Worm (Caenorhabditis elegans): ENCODE results near the gene C56C10.7.
A peak's percentile ranks its signal among the peaks of the same experiment; 100 is the strongest.

The C56C10.7 gene

DNA sequence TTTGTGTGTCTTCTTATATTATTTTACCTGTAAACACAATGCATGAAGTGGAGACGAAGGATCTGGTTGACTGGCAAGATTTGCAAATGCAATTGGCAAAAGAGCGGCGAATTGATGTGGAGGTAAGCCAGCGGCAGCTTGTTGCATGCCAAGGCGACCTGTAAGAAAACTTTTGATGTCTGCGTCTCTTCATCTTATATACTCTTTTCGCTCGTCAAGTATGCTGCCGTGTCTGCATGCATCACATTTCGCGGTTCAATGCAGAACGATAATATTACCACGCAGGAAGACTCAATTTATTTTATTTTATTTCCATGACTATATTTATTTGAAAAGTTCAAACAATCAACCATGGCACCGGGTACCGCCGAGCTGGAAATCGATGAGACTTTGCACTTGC lies 13.6 kb upstream of the C56C10.7 start, which contains the start of gene vps-33.2:
Gene vps-33.2 (plus strand): TSS at position 244 of the 400 bp plus-strand sequence.
- TF ChIP-seq lin-13 (tag; optimal IDR thresholded peaks at IDR 0.05) (peak; percentile 6), hlh-1 (tag; optimal IDR thresholded peaks at IDR 0.05) (no peak), bed-3 (GFP tag; optimal IDR thresholded peaks at IDR 0.05) (no peak), cnd-1 (tag; optimal IDR thresholded peaks at IDR 0.05) (peak; percentile 29), pha-4 (tag; optimal IDR thresholded peaks at IDR 0.05) (peak; percentile 42), ceh-39 (tag; optimal IDR thresholded peaks at IDR 0.05) (peak; percentile 19), ham-2 (GFP tag; optimal IDR thresholded peaks at IDR 0.05) (peak; percentile 79)

DNA sequence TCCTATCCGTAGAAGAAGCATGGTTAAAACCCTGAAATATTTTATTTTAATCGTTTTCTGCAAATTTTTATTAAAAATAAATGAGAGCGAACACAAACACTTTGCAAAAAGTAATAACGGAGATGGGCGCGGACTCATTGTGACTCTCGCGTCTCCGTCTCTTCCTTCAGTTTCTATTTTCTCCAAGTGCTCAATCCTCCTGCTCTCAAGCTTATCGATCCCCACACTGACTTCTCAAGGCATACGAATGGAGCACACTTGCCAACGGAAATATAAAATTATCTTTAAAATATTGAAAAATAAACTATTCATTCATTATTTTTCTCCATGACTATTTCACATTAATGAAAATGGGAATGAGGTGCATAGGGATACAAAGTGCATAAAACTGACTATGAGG lies 10.7 kb upstream of the C56C10.7 start, which contains the start of gene dnj-8:
Gene dnj-8 (minus strand): TSS at position 31 of the 400 bp plus-strand sequence.
- no peak for TF ChIP-seq unc-120 (tag; optimal IDR thresholded peaks at IDR 0.05; ENCODE audit: poor library complexity, severe bottlenecking)
- TF ChIP-seq mls-2 (tag; optimal IDR thresholded peaks at IDR 0.05) = no peak
- TF ChIP-seq sptf-1 (tag; optimal IDR thresholded peaks at IDR 0.05) = no peak
- TF ChIP-seq unc-62 (GFP tag; optimal IDR thresholded peaks at IDR 0.05) = no peak
- no peak for TF ChIP-seq ceh-83 (GFP tag; optimal IDR thresholded peaks at IDR 0.05)
- no peak for TF ChIP-seq lsy-2 (tag; optimal IDR thresholded peaks at IDR 0.05)
- no peak for TF ChIP-seq lin-32 (GFP tag; optimal IDR thresholded peaks at IDR 0.05)
- TF ChIP-seq sem-2 (GFP tag; optimal IDR thresholded peaks at IDR 0.05) = no peak
- no peak for TF ChIP-seq ztf-11 (tag; optimal IDR thresholded peaks at IDR 0.05)
- TF ChIP-seq nhr-76 (tag; optimal IDR thresholded peaks at IDR 0.05) = no peak
- no peak for TF ChIP-seq nhr-237 (tag; optimal IDR thresholded peaks at IDR 0.05)
- no peak for TF ChIP-seq pha-4 (tag; optimal IDR thresholded peaks at IDR 0.05)
- TF ChIP-seq ceh-39 (tag; optimal IDR thresholded peaks at IDR 0.05) = no peak
- TF ChIP-seq blmp-1 (tag; optimal IDR thresholded peaks at IDR 0.05) = no peak
- TF ChIP-seq zip-8 (tag; optimal IDR thresholded peaks at IDR 0.05) = no peak
- no peak for TF ChIP-seq ces-1 (GFP tag; optimal IDR thresholded peaks at IDR 0.05)
- no peak for TF ChIP-seq nhr-28 (tag; optimal IDR thresholded peaks at IDR 0.05)
- TF ChIP-seq ham-2 (GFP tag; optimal IDR thresholded peaks at IDR 0.05) = no peak
- no peak for TF ChIP-seq drap-1 (GFP tag; optimal IDR thresholded peaks at IDR 0.05)

DNA sequence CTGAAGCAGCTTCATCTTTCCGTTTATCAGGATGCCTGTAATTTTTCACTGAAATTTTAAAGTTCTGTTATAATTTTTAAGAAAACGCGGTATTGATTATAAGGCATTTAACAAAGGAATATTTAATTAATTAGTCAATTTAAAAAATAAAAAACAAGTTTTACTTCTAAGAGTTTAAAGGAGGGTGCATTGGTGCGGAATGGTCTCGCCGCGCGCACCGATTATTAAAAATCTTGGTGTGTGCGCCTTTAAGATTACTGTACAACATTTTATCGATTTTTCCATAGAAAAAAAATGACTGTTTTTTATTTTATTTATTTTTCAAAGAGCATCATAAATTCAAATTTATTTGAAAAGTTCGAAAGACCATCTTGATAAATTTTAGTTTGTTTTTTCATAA lies 10.1 kb upstream of the C56C10.7 start:
- TF ChIP-seq nhr-12 (tag; optimal IDR thresholded peaks at IDR 0.05) (no peak), nhr-28 (tag; optimal IDR thresholded peaks at IDR 0.05) (no peak), elt-3 (tag; optimal IDR thresholded peaks at IDR 0.05) (no peak), ceh-43 (GFP tag; optimal IDR thresholded peaks at IDR 0.05) (no peak), bed-3 (GFP tag; optimal IDR thresholded peaks at IDR 0.05) (no peak), unc-62 (GFP tag; optimal IDR thresholded peaks at IDR 0.05) (no peak), flh-1 (GFP tag; optimal IDR thresholded peaks at IDR 0.05) (no peak), ces-1 (GFP tag; optimal IDR thresholded peaks at IDR 0.05) (no peak), hlh-1 (tag; optimal IDR thresholded peaks at IDR 0.05) (no peak), unc-39 (tag; optimal IDR thresholded peaks at IDR 0.05) (no peak), drap-1 (GFP tag; optimal IDR thresholded peaks at IDR 0.05) (no peak), M03D4.4 (tag; optimal IDR thresholded peaks at IDR 0.05) (no peak), ham-2 (GFP tag; optimal IDR thresholded peaks at IDR 0.05) (no peak), blmp-1 (tag; optimal IDR thresholded peaks at IDR 0.05) (no peak)

- TF ChIP-seq lsy-2 (tag; optimal IDR thresholded peaks at IDR 0.05) (no peak), elt-3 (tag; optimal IDR thresholded peaks at IDR 0.05) (no peak), unc-39 (tag; optimal IDR thresholded peaks at IDR 0.05) (no peak), nhr-76 (tag; optimal IDR thresholded peaks at IDR 0.05) (no peak), hlh-1 (tag; optimal IDR thresholded peaks at IDR 0.05) (no peak), mep-1 (tag; optimal IDR thresholded peaks at IDR 0.05) (no peak), M03D4.4 (tag; optimal IDR thresholded peaks at IDR 0.05) (no peak), unc-62 (GFP tag; optimal IDR thresholded peaks at IDR 0.05) (no peak), nhr-28 (tag; optimal IDR thresholded peaks at IDR 0.05) (no peak), lin-13 (tag; optimal IDR thresholded peaks at IDR 0.05) (no peak), mls-2 (tag; optimal IDR thresholded peaks at IDR 0.05) (no peak), ham-2 (GFP tag; optimal IDR thresholded peaks at IDR 0.05) (no peak), mab-5 (tag; optimal IDR thresholded peaks at IDR 0.05) (no peak), nhr-237 (tag; optimal IDR thresholded peaks at IDR 0.05) (no peak), nhr-12 (tag; optimal IDR thresholded peaks at IDR 0.05) (no peak), unc-120 (tag; optimal IDR thresholded peaks at IDR 0.05; ENCODE audit: poor library complexity, severe bottlenecking) (no peak), elt-1 (tag; optimal IDR thresholded peaks at IDR 0.05; ENCODE audit: borderline replicate concordance, insufficient read depth) (no peak), nhr-2 (tag; optimal IDR thresholded peaks at IDR 0.05) (no peak), ceh-39 (tag; optimal IDR thresholded peaks at IDR 0.05) (no peak), ces-1 (GFP tag; optimal IDR thresholded peaks at IDR 0.05) (no peak)
These were observed 6.8 kb upstream of the C56C10.7 start, which contains the start of gene aipr-1 for ce11 chrII:6594151-6594550. TSS of gene aipr-1 (minus strand) at chrII:6594251.

All from whole organism, mixed stage, embryonic.